Worm (Caenorhabditis elegans) whole organism, L4/young adult: ENCODE results near the gene srx-88.

Experiments
- W03F9.2 ChIP-seq: fragments of 150-350 bp; optimal IDR thresholded peaks from 2 replicates; lab custom pipeline; 2014; ENCODE audit warnings: missing biosample characterization, missing genetic modification characterization
- dao-5 ChIP-seq: sonication (generic microtip); optimal IDR thresholded peaks from 2 replicates; lab custom pipeline; 2016; ENCODE audit warnings: missing genotype, missing genetic modification characterization, moderate library complexity, missing compliant biosample characterization
- him-1 ChIP-seq: sonication (generic microtip); optimal IDR thresholded peaks from 2 replicates; lab custom pipeline; 2016; ENCODE audit warnings: missing genotype, missing genetic modification reagents, missing genetic modification characterization, missing compliant biosample characterization

The srx-88 gene

DNA sequence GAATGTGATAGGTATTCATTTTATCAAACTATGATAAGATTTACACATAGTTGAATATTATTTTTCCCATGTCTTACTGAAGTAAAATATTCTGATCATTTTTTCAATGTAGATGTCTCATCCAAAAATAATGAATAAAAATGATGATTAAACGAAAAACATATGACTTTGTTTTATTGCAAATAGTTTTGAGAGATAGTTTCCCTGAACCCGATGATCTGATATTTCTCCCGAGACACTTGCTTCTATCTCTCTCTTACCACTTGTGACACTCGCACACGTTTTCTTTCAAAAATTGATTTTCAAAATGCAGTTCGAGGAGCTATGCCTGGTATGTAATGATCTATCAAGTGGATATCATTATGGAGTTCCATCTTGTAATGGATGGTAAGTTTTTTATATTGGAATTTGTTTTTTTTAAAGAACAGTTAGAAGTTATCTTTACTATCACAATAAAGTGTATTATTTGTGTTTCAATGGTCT lies 13.1 kb upstream of the srx-88 start, which contains the start of the genes nhr-101 and pms-2:
Gene nhr-101, plus strand, starts transcription at position 308 of the 483 bp plus-strand sequence.
Gene pms-2, minus strand, starts transcription at position 433 of the 483 bp plus-strand sequence.
- TF ChIP-seq him-1 (tag; lab: Kevin White, UChicago) (no peak), W03F9.2 (tag; lab: Kevin White, UChicago) (no peak), dao-5 (tag; lab: Kevin White, UChicago) (no peak)

DNA sequence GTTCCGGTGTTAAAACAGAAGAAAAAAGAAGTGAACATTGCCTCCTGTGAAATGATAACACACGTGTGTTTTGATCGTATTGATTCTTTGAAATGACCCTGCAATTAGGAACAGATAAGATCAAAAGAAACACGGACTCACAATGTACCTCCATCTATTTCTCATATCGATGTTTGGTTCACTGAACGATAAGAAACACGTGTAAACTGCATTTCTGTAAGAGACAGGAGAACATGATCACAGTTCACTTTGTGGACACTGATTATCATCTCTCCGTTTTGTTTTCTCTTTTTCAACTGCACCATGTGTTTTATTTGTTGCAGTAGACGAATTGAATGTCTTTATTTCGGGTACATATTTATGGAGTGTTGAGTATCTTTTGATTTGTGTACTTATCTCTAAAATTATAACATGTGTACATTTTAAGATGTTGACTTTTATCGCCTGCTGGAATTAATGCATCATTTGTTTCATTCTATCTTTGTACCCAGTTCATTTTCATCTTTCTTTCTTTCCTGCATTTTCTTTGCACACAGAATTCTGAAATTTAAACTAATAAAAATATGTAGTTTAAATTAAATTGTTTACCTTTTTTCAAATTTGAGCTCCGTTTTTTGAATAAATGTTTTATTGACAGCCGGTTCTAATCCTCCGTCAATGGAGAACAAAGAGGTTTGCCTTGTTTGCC lies 10.4 kb upstream of the srx-88 start, which contains the start of the genes H12C20.7 and nhr-68:
Gene H12C20.7, minus strand, starts transcription at position 188 of the 688 bp plus-strand sequence.
Gene nhr-68, plus strand, starts transcription at position 638 of the 688 bp plus-strand sequence.
- no peak for TF ChIP-seq him-1 (tag; lab: Kevin White, UChicago)
- peak; percentile 60 for TF ChIP-seq W03F9.2 (tag; lab: Kevin White, UChicago)
- no peak for TF ChIP-seq dao-5 (tag; lab: Kevin White, UChicago)

DNA sequence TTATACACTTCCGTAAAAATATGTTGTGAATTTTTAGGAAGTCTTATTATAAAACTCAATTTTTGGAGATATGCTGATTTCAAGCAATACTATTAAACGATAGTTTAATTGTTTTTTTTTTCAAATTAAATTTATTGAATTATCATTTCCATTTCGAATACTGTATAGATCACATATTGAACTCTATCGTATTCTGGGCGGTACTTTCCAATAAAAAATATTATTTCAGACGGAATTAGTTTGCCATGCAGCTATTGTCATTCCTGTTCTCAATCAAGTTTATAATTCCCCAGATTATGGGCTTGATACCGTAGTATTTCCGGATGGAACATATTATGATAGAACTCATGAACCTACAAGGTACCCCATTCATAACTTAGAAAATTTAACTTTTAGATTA lies 8.7 kb upstream of the srx-88 start:
- TF ChIP-seq him-1 (tag; lab: Kevin White, UChicago) = no peak

DNA sequence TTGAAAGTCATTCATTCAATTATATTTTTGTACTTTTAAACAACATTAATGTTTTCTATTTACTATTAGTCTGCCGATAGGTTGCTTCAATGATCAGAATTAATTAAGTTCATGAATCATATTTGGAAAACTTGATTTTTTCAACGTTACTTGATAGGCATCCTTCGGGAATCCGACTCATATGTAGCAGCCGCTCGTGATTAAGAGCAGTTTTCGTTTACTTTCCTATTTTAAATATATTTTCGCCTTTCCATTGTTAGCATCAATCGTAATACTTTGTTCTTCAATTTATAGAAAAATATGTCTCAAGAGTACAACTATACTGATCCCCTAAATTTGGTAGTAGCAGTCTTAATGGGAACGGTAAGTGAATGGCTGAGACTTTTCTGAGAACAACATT lies 2.5 kb upstream of the srx-88 start, which contains the start of gene srx-90:
Gene srx-90, plus strand, starts transcription at position 301 of the 400 bp plus-strand sequence.
- TF ChIP-seq him-1 (tag; lab: Kevin White, UChicago) (no peak), dao-5 (tag; lab: Kevin White, UChicago) (no peak), W03F9.2 (tag; lab: Kevin White, UChicago) (no peak)

DNA sequence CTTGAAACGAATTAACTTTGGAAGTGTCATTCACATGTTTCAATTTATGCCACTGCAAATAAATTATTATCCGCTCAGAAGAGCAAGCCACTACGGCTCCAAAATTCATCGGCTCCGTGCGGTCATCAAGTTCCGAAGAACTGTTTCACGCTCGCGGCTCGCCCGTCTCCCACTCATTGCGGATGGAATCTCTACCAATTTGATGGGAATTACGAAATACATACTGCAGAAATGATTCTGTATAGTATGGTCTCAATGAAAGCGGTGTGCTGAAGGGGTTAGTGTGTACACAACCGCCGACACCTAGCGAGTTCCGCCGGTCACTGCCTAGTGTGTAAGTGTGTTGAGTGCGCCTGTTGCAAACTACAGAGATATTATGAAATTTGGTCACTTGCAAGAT lies 1.8 kb downstream of the srx-88 start:
- no peak for TF ChIP-seq him-1 (tag; lab: Kevin White, UChicago)
- TF ChIP-seq dao-5 (tag; lab: Kevin White, UChicago) = no peak
- TF ChIP-seq W03F9.2 (tag; lab: Kevin White, UChicago) = no peak

DNA sequence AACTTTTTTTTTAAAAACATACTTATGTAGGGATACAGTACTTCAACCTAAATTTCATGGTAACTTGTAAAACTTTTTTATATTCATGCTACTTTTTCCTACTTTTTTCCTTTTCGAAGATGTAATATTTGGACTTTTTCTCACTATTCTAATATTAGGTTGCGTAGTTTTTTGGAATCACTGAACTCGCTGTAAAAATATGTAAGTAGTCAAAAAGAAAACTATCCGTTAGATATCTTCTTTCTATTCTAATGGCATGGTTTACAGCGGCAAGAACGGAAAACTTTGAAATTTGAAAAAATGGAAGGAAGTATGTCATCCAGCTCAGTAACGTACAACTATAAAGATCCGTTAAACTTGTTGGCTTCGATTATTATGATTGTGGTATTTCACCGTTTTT lies 6.1 kb downstream of the srx-88 start, which contains the start of gene srx-82:
Gene srx-82, plus strand, starts transcription at position 301 of the 400 bp plus-strand sequence.
- no peak for TF ChIP-seq dao-5 (tag; lab: Kevin White, UChicago)

DNA sequence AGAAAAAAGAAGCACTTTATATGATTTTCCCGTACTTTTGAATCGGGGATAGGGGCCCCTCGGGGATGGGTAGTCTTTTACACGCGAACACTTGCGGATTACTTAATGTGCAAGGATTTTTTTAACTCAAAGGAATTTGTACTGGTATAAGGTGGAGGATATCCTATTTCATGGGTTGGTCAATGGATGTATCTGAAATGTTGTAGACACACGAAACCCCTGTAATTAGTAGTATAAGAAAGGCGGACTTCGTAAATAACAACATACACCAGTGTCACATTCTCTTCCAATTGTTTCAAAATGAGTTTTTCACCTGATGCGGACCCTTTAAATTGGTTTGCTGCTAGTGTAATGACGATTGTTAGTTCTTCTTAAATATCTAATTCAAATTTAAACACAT lies 10.1 kb downstream of the srx-88 start, which contains the start of gene srx-80:
Gene srx-80, plus strand, starts transcription at position 301 of the 400 bp plus-strand sequence.
- TF ChIP-seq dao-5 (tag; lab: Kevin White, UChicago) = no peak
- no peak for TF ChIP-seq W03F9.2 (tag; lab: Kevin White, UChicago)
- no peak for TF ChIP-seq him-1 (tag; lab: Kevin White, UChicago)

DNA sequence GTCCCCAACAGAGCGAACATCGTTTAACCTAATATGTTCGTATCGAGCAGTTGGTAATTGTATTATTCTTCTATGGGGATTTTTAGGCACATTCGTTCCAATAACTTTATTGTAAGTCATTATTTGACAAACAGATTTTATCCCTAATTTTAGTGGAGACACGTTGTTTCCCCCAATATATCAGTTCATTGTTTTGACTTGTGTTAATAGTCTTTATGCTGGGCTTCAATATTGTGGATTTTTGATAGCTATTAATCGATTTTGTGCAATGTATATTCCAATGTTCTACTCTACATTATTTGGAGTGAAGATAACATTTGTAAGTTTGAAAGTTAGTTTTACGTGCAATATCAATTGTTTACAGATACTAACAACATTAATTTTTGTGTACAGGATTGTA lies 10.6 kb downstream of the srx-88 start:
- TF ChIP-seq W03F9.2 (tag; lab: Kevin White, UChicago) = no peak
- no peak for TF ChIP-seq him-1 (tag; lab: Kevin White, UChicago)
- TF ChIP-seq dao-5 (tag; lab: Kevin White, UChicago) = no peak

DNA sequence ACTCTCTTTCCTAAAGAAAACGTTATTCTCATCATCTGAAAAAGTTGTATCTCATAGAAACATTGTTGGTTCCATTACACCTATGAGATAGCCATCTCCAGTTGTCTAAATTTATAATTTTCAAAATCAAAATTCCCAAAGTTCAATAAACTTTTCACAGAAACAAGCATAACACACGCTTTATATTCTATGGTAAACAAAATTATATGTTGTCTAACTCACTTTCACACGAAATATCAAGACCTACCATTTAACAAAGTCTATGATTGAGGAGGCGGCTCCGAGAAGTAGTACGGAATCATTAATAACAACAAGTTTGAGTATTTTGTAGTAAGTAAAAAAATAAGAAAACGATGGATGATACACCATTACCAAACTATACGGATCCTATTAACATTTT lies 15.5 kb downstream of the srx-88 start, which contains the start of gene srx-84:
Gene srx-84, plus strand, starts transcription at position 301 of the 400 bp plus-strand sequence.
- no peak for TF ChIP-seq him-1 (tag; lab: Kevin White, UChicago)

DNA sequence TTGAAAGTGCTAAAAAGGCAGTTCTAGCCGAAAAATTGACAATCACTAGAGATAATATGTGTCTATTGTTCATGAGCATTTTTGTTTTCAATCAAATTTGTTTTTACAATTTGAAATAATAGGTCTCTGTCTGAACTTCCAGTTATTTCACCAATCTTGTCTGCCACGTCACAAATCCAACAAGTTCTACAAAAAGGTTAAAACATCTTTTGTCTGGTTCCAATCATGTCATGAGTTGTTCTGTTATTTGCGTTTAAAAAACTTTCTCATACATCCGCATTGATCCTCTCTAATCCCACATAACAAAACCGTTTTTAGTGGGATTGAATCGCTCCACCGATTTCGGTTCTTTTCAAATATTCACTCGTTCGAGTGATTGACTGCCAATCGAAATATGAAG lies 17.5 kb downstream of the srx-88 start, which contains the start of gene F35B12.9:
Gene F35B12.9, plus strand, starts transcription at position 372 of the 400 bp plus-strand sequence.
- no peak for TF ChIP-seq W03F9.2 (tag; lab: Kevin White, UChicago)
- TF ChIP-seq him-1 (tag; lab: Kevin White, UChicago) = no peak
- no peak for TF ChIP-seq dao-5 (tag; lab: Kevin White, UChicago)

DNA sequence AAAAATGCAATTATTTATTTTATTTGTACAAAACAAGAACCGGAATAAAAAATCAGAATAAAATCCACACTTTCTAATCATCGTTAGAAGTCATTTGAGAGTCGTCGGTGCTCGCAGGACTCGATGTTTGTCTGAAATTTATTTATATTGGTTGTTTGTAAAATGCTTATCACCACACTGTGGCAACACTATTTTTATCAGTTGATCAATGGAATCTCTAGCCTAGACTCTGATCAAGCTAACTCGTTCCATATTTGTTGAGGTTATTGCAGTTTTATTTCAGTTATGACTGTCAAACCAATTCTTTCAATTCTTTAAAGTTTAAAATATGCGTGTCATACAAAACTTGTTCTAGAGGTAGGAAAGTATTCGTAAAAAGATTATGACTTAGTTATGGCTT lies 21.2 kb downstream of the srx-88 start, which contains the start of gene dhs-20:
Gene dhs-20, minus strand, starts transcription at position 80 of the 400 bp plus-strand sequence.
- TF ChIP-seq him-1 (tag; lab: Kevin White, UChicago) (no peak), dao-5 (tag; lab: Kevin White, UChicago) (no peak), W03F9.2 (tag; lab: Kevin White, UChicago) (no peak)

DNA sequence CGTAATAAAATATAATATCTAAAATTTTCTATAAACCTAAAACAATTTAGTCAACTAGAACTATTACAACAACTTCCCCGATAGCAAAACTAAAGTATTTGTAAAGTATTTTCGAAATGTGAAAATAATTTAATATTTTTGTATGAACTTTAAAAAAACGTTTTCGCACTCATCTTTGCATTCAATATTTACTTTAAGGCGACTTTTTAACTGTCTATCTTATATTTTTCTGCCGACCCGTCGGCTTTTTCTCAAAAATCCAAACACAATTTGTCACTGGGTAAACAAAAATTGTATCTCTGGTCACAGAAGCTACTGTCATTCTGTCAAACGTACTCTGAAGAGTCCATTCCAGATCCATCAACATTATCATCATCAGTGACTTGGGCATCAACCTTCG lies 21.9 kb downstream of the srx-88 start:
- TF ChIP-seq W03F9.2 (tag; lab: Kevin White, UChicago) (no peak), dao-5 (tag; lab: Kevin White, UChicago) (no peak), him-1 (tag; lab: Kevin White, UChicago) (no peak)

DNA sequence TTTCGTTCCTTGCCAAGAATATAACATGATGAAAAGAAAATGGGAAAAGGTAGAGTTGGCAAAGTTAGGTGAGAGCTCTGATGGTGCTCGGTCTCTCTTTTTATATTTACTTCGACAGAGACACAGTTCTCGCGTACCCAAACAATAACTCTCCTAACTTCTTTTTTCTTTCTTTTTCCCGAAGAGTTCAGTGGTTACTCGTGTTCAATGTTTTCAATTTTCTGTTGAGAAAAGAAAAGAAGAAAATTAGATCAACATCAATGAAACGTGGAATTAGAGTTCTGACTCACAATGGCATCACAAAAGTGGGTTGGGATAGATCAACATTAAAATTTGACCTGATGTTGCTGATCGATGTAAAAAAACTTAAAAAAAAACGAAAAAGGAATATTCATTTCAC lies 23.1 kb downstream of the srx-88 start, which contains the start of gene idpp-16:
Gene idpp-16, minus strand, starts transcription at position 101 of the 400 bp plus-strand sequence.
- TF ChIP-seq him-1 (tag; lab: Kevin White, UChicago) = no peak
- no peak for TF ChIP-seq dao-5 (tag; lab: Kevin White, UChicago)
- TF ChIP-seq W03F9.2 (tag; lab: Kevin White, UChicago) = no peak
